Worm (Caenorhabditis elegans) whole organism, late embryonic: ENCODE measurements around the gene Y41C4A.11.

Experiments used
- ceh-19 ChIP-seq: fragments of 200-800 bp; sonication (Bioruptor generic); optimal IDR thresholded peaks from 2 replicates; lab custom pipeline; 2018; ENCODE audit warnings: mild to moderate bottlenecking, missing genetic modification characterization, missing compliant biosample characterization
- ceh-34 ChIP-seq: sonication (generic microtip); optimal IDR thresholded peaks from 2 replicates; lab custom pipeline; 2016; ENCODE audit warnings: mild to moderate bottlenecking, missing genetic modification characterization, missing compliant biosample characterization
- dmd-4 ChIP-seq: sonication (generic microtip); optimal IDR thresholded peaks from 2 replicates; lab custom pipeline; 2016; ENCODE audit warnings: borderline replicate concordance, missing genetic modification characterization, missing compliant biosample characterization
- dve-1 ChIP-seq: sonication (generic microtip); optimal IDR thresholded peaks from 2 replicates; lab custom pipeline; 2017; ENCODE audit warnings: antibody characterized with exemption, mild to moderate bottlenecking, missing genetic modification characterization, missing compliant biosample characterization
- elt-2 ChIP-seq: sonication (generic microtip); optimal IDR thresholded peaks from 2 replicates; lab custom pipeline; 2016; ENCODE audit warnings: missing genetic modification reagents, missing genetic modification characterization, missing compliant biosample characterization
- fkh-10 ChIP-seq: fragments of 150-350 bp; optimal IDR thresholded peaks from 2 replicates; lab custom pipeline; 2014; ENCODE audit warnings: missing biosample characterization, missing genetic modification reagents, missing genetic modification characterization
- hlh-15 ChIP-seq: sonication (generic microtip); optimal IDR thresholded peaks from 2 replicates; lab custom pipeline; 2016; ENCODE audit warnings: missing genetic modification characterization, missing compliant biosample characterization
- lim-6 ChIP-seq: sonication (generic microtip); optimal IDR thresholded peaks from 2 replicates; lab custom pipeline; 2016; ENCODE audit warnings: missing genetic modification characterization, missing compliant biosample characterization
- pag-3 ChIP-seq: sonication (generic microtip); optimal IDR thresholded peaks from 2 replicates; lab custom pipeline; 2016; ENCODE audit warnings: missing compliant biosample characterization, missing genetic modification characterization, borderline replicate concordance
- pha-4 ChIP-seq: fragments of 150-350 bp; optimal IDR thresholded peaks from 2 replicates; lab custom pipeline; 2018; ENCODE audit warnings: missing biosample characterization, missing genetic modification reagents, missing genetic modification characterization
- rnt-1 ChIP-seq: sonication (generic microtip); optimal IDR thresholded peaks from 2 replicates; lab custom pipeline; 2016; ENCODE audit warnings: missing genetic modification characterization, missing compliant biosample characterization
- sox-4 ChIP-seq: sonication (generic microtip); optimal IDR thresholded peaks from 2 replicates; lab custom pipeline; 2017; ENCODE audit warnings: mild to moderate bottlenecking, missing genetic modification characterization, inconsistent platforms, missing compliant biosample characterization
- unc-86 ChIP-seq: sonication (generic microtip); optimal IDR thresholded peaks from 2 replicates; lab custom pipeline; 2016; ENCODE audit warnings: missing genetic modification characterization, missing compliant biosample characterization

ce11 chrIII:11738482-11738881 is 18.8 kb downstream of the Y41C4A.11 start:
- TF ChIP-seq pag-3 (no peak), pha-4 (tag; lab: Kevin White, UChicago) (no peak), hlh-15 (tag; lab: Kevin White, UChicago) (no peak), dmd-4 (tag; lab: Kevin White, UChicago) (no peak), fkh-10 (no peak), lim-6 (no peak), dve-1 (no peak), ceh-34 (no peak), ceh-19 (no peak), rnt-1 (tag; lab: Kevin White, UChicago) (no peak), unc-86 (tag; lab: Kevin White, UChicago) (no peak), elt-2 (tag; lab: Kevin White, UChicago) (no peak), sox-4 (tag; lab: Kevin White, UChicago) (no peak)
